Worm (Caenorhabditis elegans) whole organism, L2 larva: ENCODE data around the gene sars-1.

Experiments used
- C34F6.9 ChIP-seq: fragments of 150-350 bp; optimal IDR thresholded peaks from 2 replicates; lab custom pipeline; 2014; ENCODE audit warnings: missing biosample characterization, missing genetic modification characterization
- F13H6.1 ChIP-seq: sonication (generic microtip); optimal IDR thresholded peaks from 2 replicates; lab custom pipeline; 2016; ENCODE audit warnings: missing genetic modification characterization, missing compliant biosample characterization
- R02D3.7 ChIP-seq: fragments of 150-350 bp; optimal IDR thresholded peaks from 2 replicates; lab custom pipeline; 2014; ENCODE audit warnings: missing biosample characterization, missing genetic modification characterization
- Y55F3AM.14 ChIP-seq: fragments of 200-800 bp; sonication (Bioruptor generic); optimal IDR thresholded peaks from 2 replicates; lab custom pipeline; 2018; ENCODE audit warnings: mild to moderate bottlenecking, missing genetic modification characterization, missing compliant biosample characterization
- ZK546.5 ChIP-seq: sonication (generic microtip); optimal IDR thresholded peaks from 2 replicates; lab custom pipeline; 2017; ENCODE audit warnings: missing biosample characterization, missing genetic modification characterization
- alr-1 ChIP-seq: fragments of 150-350 bp; optimal IDR thresholded peaks from 2 replicates; lab custom pipeline; 2014; ENCODE audit warnings: missing biosample characterization, missing genetic modification characterization
- aly-2 ChIP-seq: fragments of 150-350 bp; optimal IDR thresholded peaks from 2 replicates; lab custom pipeline; 2014; ENCODE audit warnings: missing biosample characterization, missing genetic modification characterization
- ama-1 ChIP-seq: fragments of 150-350 bp; optimal IDR thresholded peaks from 2 replicates; lab custom pipeline; 2018; ENCODE audit warnings: inconsistent platforms
- blmp-1 ChIP-seq: sonication (generic microtip); optimal IDR thresholded peaks from 2 replicates; lab custom pipeline; 2017; ENCODE audit warnings: missing genetic modification characterization, mild to moderate bottlenecking, missing compliant biosample characterization, antibody characterized with exemption, moderate library complexity; ENCODE audit not compliant: insufficient read depth
- ceh-16 ChIP-seq: fragments of 150-350 bp; optimal IDR thresholded peaks from 2 replicates; lab custom pipeline; 2014; ENCODE audit warnings: missing biosample characterization, missing genetic modification characterization
- ceh-82 ChIP-seq: fragments of 150-350 bp; optimal IDR thresholded peaks from 2 replicates; lab custom pipeline; 2014; ENCODE audit warnings: missing biosample characterization, missing genetic modification characterization
- crh-2 ChIP-seq: sonication (generic microtip); optimal IDR thresholded peaks from 2 replicates; lab custom pipeline; 2017; ENCODE audit warnings: missing biosample characterization, missing genetic modification characterization
- dmd-4 ChIP-seq: sonication (generic microtip); optimal IDR thresholded peaks from 2 replicates; lab custom pipeline; 2017; ENCODE audit warnings: missing biosample characterization, missing genetic modification characterization
- egl-27 ChIP-seq: sonication (generic microtip); optimal IDR thresholded peaks from 3 replicates; lab custom pipeline; 2017; ENCODE audit warnings: missing biosample characterization, missing genetic modification reagents, missing genetic modification characterization
- elt-3 ChIP-seq: sonication (generic microtip); optimal IDR thresholded peaks from 2 replicates; lab custom pipeline; 2017; ENCODE audit warnings: missing biosample characterization, missing genetic modification characterization
- fos-1 ChIP-seq: fragments of 150-350 bp; optimal IDR thresholded peaks from 2 replicates; lab custom pipeline; 2014; ENCODE audit warnings: missing biosample characterization, missing genetic modification characterization
- gmeb-1 ChIP-seq: fragments of 150-350 bp; optimal IDR thresholded peaks from 2 replicates; lab custom pipeline; 2014; ENCODE audit warnings: missing biosample characterization, missing genetic modification characterization
- lin-13 ChIP-seq: fragments of 150-350 bp; optimal IDR thresholded peaks from 2 replicates; lab custom pipeline; 2014; ENCODE audit warnings: missing biosample characterization, missing genetic modification reagents, missing genetic modification characterization
- lin-39 ChIP-seq: fragments of 150-350 bp; optimal IDR thresholded peaks from 2 replicates; lab custom pipeline; 2014; ENCODE audit warnings: missing biosample characterization, missing genetic modification reagents, missing genetic modification characterization
- lsy-2 ChIP-seq, 2 experiments: fragments of 150-350 bp in 1 of 2; sonication (generic microtip) in 1 of 2; optimal IDR thresholded peaks; 2 replicates each; lab custom pipeline; 2014 to 2017; ENCODE audit warnings: missing biosample characterization in 2 of 2, missing genetic modification characterization in 2 of 2
- mab-5 ChIP-seq: fragments of 150-350 bp; optimal IDR thresholded peaks from 2 replicates; lab custom pipeline; 2014; ENCODE audit warnings: missing biosample characterization, missing genetic modification characterization
- mbf-1 ChIP-seq: sonication (generic microtip); optimal IDR thresholded peaks from 2 replicates; lab custom pipeline; 2017; ENCODE audit warnings: missing biosample characterization, missing genetic modification characterization
- nhr-10 ChIP-seq: sonication (generic microtip); optimal IDR thresholded peaks from 2 replicates; lab custom pipeline; 2017; ENCODE audit warnings: missing biosample characterization, missing genetic modification characterization
- nhr-11 ChIP-seq: fragments of 150-350 bp; optimal IDR thresholded peaks from 2 replicates; lab custom pipeline; 2014; ENCODE audit warnings: missing biosample characterization, missing genetic modification characterization
- nhr-12 ChIP-seq: fragments of 150-350 bp; optimal IDR thresholded peaks from 2 replicates; lab custom pipeline; 2014; ENCODE audit warnings: missing biosample characterization, missing genetic modification characterization
- nhr-129 ChIP-seq: fragments of 150-350 bp; optimal IDR thresholded peaks from 2 replicates; lab custom pipeline; 2014; ENCODE audit warnings: missing biosample characterization, missing genetic modification characterization
- nhr-21 ChIP-seq: fragments of 150-350 bp; optimal IDR thresholded peaks from 2 replicates; lab custom pipeline; 2014; ENCODE audit warnings: missing biosample characterization, missing genetic modification characterization
- nhr-23 ChIP-seq: fragments of 150-350 bp; optimal IDR thresholded peaks from 2 replicates; lab custom pipeline; 2014; ENCODE audit warnings: missing biosample characterization, missing genetic modification reagents, missing genetic modification characterization
- nhr-237 ChIP-seq: fragments of 150-350 bp; optimal IDR thresholded peaks from 2 replicates; lab custom pipeline; 2014; ENCODE audit warnings: missing biosample characterization, missing genetic modification characterization
- nhr-25 ChIP-seq: fragments of 150-350 bp; sonication (generic microtip); optimal IDR thresholded peaks from 3 replicates; lab custom pipeline; 2014; ENCODE audit warnings: missing biosample characterization, missing genetic modification characterization
- nhr-6 ChIP-seq: fragments of 150-350 bp; optimal IDR thresholded peaks from 2 replicates; lab custom pipeline; 2014; ENCODE audit warnings: missing biosample characterization, missing genetic modification characterization
- sem-4 ChIP-seq: fragments of 150-350 bp; optimal IDR thresholded peaks from 2 replicates; lab custom pipeline; 2014; ENCODE audit warnings: missing biosample characterization, missing genetic modification reagents, missing genetic modification characterization
- skn-1 ChIP-seq: sonication (generic microtip); optimal IDR thresholded peaks from 2 replicates; lab custom pipeline; 2017; ENCODE audit warnings: missing biosample characterization, missing genetic modification characterization
- sma-3 ChIP-seq: sonication (generic microtip); optimal IDR thresholded peaks from 2 replicates; lab custom pipeline; 2016; ENCODE audit warnings: missing genetic modification reagents, missing genetic modification characterization, missing compliant biosample characterization
- sma-9 ChIP-seq, 2 experiments: fragments of 150-350 bp in 1 of 2; sonication (generic microtip) in 1 of 2; optimal IDR thresholded peaks; 2 replicates each; lab custom pipeline; 2014 to 2016; ENCODE audit warnings: missing genetic modification characterization in 2 of 2, mild to moderate bottlenecking in 1 of 2, missing biosample characterization in 1 of 2, missing compliant biosample characterization in 1 of 2, missing genetic modification reagents in 1 of 2, moderate library complexity in 1 of 2
- snpc-4 ChIP-seq: fragments of 150-350 bp; optimal IDR thresholded peaks from 2 replicates; lab custom pipeline; 2014; ENCODE audit warnings: missing biosample characterization, missing genetic modification characterization
- unc-39 ChIP-seq: fragments of 150-350 bp; optimal IDR thresholded peaks from 2 replicates; lab custom pipeline; 2014; ENCODE audit warnings: missing biosample characterization, missing genetic modification characterization
- unc-55 ChIP-seq: fragments of 150-350 bp; sonication (generic microtip); optimal IDR thresholded peaks from 3 replicates; lab custom pipeline; 2014; ENCODE audit warnings: missing biosample characterization, missing genetic modification reagents, missing genetic modification characterization
- unc-62 ChIP-seq: fragments of 150-350 bp; optimal IDR thresholded peaks from 2 replicates; lab custom pipeline; 2014; ENCODE audit warnings: missing biosample characterization, missing genetic modification reagents, missing genetic modification characterization
- zag-1 ChIP-seq: fragments of 150-350 bp; optimal IDR thresholded peaks from 2 replicates; lab custom pipeline; 2014; ENCODE audit warnings: missing biosample characterization, missing genetic modification characterization
- ztf-1 ChIP-seq: fragments of 200-800 bp; sonication (Bioruptor generic); conservative IDR thresholded peaks from 2 replicates; pipeline ENCODE4 v1.3.6; 2022; ENCODE audit warnings: missing genetic modification characterization, missing compliant biosample characterization
- ztf-11 ChIP-seq: sonication (generic microtip); optimal IDR thresholded peaks from 2 replicates; lab custom pipeline; 2017; ENCODE audit warnings: missing biosample characterization, missing genetic modification characterization
- ztf-4 ChIP-seq: fragments of 150-350 bp; optimal IDR thresholded peaks from 2 replicates; lab custom pipeline; 2014; ENCODE audit warnings: missing biosample characterization, missing genetic modification characterization

The sars-1 gene

DNA sequence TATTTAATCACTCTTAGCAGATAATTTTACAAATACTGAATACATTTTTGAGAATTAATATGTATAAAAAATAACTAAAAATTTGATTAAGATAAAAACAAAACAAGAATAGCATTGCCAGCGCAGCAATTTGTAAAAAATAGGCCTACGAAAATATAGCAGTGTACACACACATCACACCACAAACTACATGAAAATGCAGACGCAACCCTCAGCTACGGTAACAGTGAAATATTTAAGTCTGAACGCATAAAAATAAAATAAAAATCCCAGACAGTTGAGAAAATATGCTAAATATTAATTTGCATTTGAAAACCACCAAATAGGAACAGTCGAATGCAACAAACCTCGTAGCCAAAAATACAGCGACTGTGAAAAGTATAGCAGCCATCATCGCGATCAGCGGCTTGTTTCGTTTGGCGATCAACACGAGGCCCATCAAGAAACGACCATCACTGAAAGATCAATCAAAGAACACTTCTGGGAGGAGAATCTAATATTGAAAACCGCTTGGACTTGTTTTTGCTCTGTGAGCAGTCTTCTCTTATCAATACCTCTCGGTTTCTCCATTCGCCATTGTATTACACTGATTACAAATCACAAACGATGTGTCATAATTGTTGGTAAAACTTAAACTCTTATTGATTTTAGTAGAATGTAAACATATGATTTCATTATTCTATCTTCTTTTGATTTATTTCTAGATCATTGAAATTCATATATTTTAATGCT, 4.9 kb upstream of the sars-1 start, which contains the start of gene pyp-1:
Gene pyp-1, minus strand, starts transcription at position 439 of the 732 bp plus-strand sequence.
- TF ChIP-seq mbf-1 (tag; lab: Kevin White, UChicago), result no peak
- no peak for TF ChIP-seq nhr-23 (tag; lab: Kevin White, UChicago)
- no peak for TF ChIP-seq F13H6.1 (tag; lab: Kevin White, UChicago)
- no peak for TF ChIP-seq nhr-237 (tag; lab: Kevin White, UChicago)
- TF ChIP-seq ama-1 (lab: Kevin White, UChicago), result peak; percentile 33
- TF ChIP-seq lin-39 (tag; lab: Kevin White, UChicago), result no peak
- TF ChIP-seq skn-1, result no peak
- peak in 1 of 2 experiments; percentile 69 for TF ChIP-seq lsy-2 (tag; optimal IDR thresholded peaks at IDR 0.05; lab: Kevin White, UChicago)
- TF ChIP-seq sma-9 (GFP tag; optimal IDR thresholded peaks at IDR 0.05; lab: Kevin White, UChicago), result peak; percentile 22
- no peak for TF ChIP-seq sma-9 (tag; optimal IDR thresholded peaks at IDR 0.05; lab: Kevin White, UChicago)
- peak; percentile 34 for TF ChIP-seq unc-55 (GFP tag; lab: Kevin White, UChicago)
- TF ChIP-seq elt-3 (tag; lab: Kevin White, UChicago), result no peak
- no peak for TF ChIP-seq unc-39
- TF ChIP-seq egl-27 (tag; lab: Kevin White, UChicago), result no peak
- TF ChIP-seq nhr-25 (tag; lab: Kevin White, UChicago), result no peak
- no peak for TF ChIP-seq nhr-11
- peak; percentile 56 for TF ChIP-seq fos-1 (tag; lab: Kevin White, UChicago)
- no peak for TF ChIP-seq nhr-21 (tag; lab: Kevin White, UChicago)
- no peak for TF ChIP-seq gmeb-1

DNA sequence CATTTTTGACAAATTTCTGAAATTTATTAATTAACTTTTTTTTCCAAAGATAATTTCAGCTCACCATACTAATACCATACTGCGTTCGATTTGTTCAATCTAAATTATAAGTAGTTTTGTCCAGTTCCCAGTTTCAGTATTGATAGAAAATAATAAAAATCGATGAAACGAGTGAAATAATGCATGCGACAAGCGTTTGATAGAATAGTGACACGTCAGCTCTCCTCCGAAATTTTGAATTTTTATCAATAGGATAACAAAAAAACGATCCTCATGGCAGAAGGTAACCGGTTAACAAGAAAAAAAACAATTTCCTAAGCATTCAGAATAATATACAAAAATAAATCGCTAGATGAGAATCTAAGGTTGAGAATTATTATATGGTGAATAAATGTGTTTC, 1.8 kb upstream of the sars-1 start, which contains the start of gene C47E12.3:
Gene C47E12.3, minus strand, starts transcription at position 101 of the 400 bp plus-strand sequence.
- TF ChIP-seq Y55F3AM.14 (GFP tag; lab: Kevin White, UChicago) (no peak), ama-1 (lab: Kevin White, UChicago) (no peak), unc-55 (GFP tag; lab: Kevin White, UChicago) (no peak), nhr-21 (tag; lab: Kevin White, UChicago) (no peak), lsy-2 (tag; optimal IDR thresholded peaks at IDR 0.05; lab: Kevin White, UChicago) (no peak), R02D3.7 (tag; lab: Kevin White, UChicago) (no peak), mab-5 (tag; lab: Kevin White, UChicago) (no peak), nhr-23 (tag; lab: Kevin White, UChicago) (no peak), nhr-11 (no peak), ztf-11 (tag; lab: Kevin White, UChicago) (no peak), ceh-82 (tag; lab: Kevin White, UChicago) (no peak), skn-1 (no peak), nhr-10 (tag; lab: Kevin White, UChicago) (no peak)
- TF ChIP-seq, all 48 proteins: peak for 0

DNA sequence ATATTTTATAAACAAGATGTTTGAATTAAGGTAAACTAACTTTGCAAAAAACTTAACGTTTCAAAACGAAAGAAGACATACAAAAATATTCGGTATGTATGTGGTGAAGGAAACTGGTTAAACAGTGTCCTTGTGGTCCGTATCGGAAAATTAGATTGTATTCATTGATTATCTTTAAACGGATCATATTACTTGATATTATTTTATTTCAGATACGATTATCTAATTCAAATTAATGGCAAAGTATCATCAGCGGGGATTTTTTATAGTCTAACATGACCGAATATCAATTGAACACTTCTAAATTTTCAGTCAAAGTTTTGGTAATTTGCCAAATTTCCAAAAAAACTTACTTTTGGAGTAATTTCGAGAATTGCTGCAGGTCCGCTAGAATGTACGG, 3.3 kb downstream of the sars-1 start, which contains the start of gene C47E12.13:
Gene C47E12.13, minus strand, starts transcription at position 101 of the 400 bp plus-strand sequence.
- TF ChIP-seq nhr-23 (tag; lab: Kevin White, UChicago), result no peak
- TF ChIP-seq blmp-1, result no peak
- no peak for TF ChIP-seq crh-2 (tag; lab: Kevin White, UChicago)
- TF ChIP-seq egl-27 (tag; lab: Kevin White, UChicago), result no peak
- no peak for TF ChIP-seq dmd-4 (tag; lab: Kevin White, UChicago)
- TF ChIP-seq ztf-1 (GFP tag; lab: Robert Waterston, UW), result no peak
- TF ChIP-seq nhr-6 (tag; lab: Kevin White, UChicago), result no peak
- no peak for TF ChIP-seq unc-55 (GFP tag; lab: Kevin White, UChicago)
- TF ChIP-seq ztf-4 (tag; lab: Kevin White, UChicago), result no peak
- TF ChIP-seq sem-4 (tag; lab: Kevin White, UChicago), result no peak
- no peak for TF ChIP-seq R02D3.7 (tag; lab: Kevin White, UChicago)
- TF ChIP-seq ZK546.5 (tag; lab: Kevin White, UChicago), result no peak
- no peak for TF ChIP-seq lin-13 (GFP tag; lab: Kevin White, UChicago)
- TF ChIP-seq ceh-16 (tag; lab: Kevin White, UChicago), result no peak
- TF ChIP-seq nhr-21 (tag; lab: Kevin White, UChicago), result no peak
- TF ChIP-seq lin-39 (tag; lab: Kevin White, UChicago), result no peak
- no peak for TF ChIP-seq ama-1 (lab: Kevin White, UChicago)

DNA sequence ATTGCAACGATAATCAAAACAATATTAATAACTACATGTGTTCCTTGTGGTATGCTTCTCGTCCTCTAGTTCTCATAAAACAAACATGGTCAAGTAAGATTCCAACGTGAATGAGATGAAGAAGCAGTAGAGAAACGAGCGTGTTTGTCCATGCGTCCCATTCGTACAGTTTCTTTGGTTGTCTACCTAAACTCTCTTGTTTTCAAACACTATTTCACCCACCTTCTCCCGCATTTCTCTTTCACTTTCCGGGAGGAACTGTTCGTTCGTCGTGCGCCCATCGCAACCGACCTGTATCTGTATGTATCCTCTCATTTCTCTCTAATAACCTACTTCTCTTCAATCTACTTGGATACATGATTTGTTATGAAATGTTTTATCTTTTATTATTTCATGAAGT, 4.2 kb downstream of the sars-1 start:
- TF ChIP-seq nhr-6 (tag; lab: Kevin White, UChicago), result no peak
- TF ChIP-seq ZK546.5 (tag; lab: Kevin White, UChicago), result no peak
- TF ChIP-seq ceh-16 (tag; lab: Kevin White, UChicago), result no peak
- no peak for TF ChIP-seq alr-1
- no peak for TF ChIP-seq skn-1
- no peak for TF ChIP-seq unc-62
- no peak for TF ChIP-seq egl-27 (tag; lab: Kevin White, UChicago)
- peak; percentile 37 for TF ChIP-seq sma-3
- no peak for TF ChIP-seq sem-4 (tag; lab: Kevin White, UChicago)
- TF ChIP-seq aly-2 (tag; lab: Kevin White, UChicago), result no peak
- no peak for TF ChIP-seq snpc-4 (tag; lab: Kevin White, UChicago)
- peak; percentile 11 for TF ChIP-seq nhr-129
- no peak for TF ChIP-seq nhr-11
- no peak for TF ChIP-seq lin-13 (GFP tag; lab: Kevin White, UChicago)
- no peak for TF ChIP-seq unc-39
- no peak for TF ChIP-seq unc-55 (GFP tag; lab: Kevin White, UChicago)
- TF ChIP-seq C34F6.9 (tag; lab: Kevin White, UChicago), result peak; percentile 8
- no peak for TF ChIP-seq zag-1
- TF ChIP-seq lin-39 (tag; lab: Kevin White, UChicago), result no peak
- TF ChIP-seq nhr-10 (tag; lab: Kevin White, UChicago), result no peak
- no peak for TF ChIP-seq nhr-12 (tag; lab: Kevin White, UChicago)
- no peak for TF ChIP-seq ceh-82 (tag; lab: Kevin White, UChicago)
- no peak for TF ChIP-seq ztf-11 (tag; lab: Kevin White, UChicago)
